Worm (Caenorhabditis elegans): Measurements from ENCODE around the gene bus-12.

- no peak for TF ChIP-seq pha-4 (tag; optimal IDR thresholded peaks at IDR 0.05)
- TF ChIP-seq aptf-2 (GFP tag; conservative IDR thresholded peaks at IDR 0.05): no peak
- no peak for TF ChIP-seq ama-1 (optimal IDR thresholded peaks at IDR 0.05)
- TF ChIP-seq ama-1 (GFP tag; optimal IDR thresholded peaks at IDR 0.05): no peak
- TF ChIP-seq unc-62 (GFP tag; optimal IDR thresholded peaks at IDR 0.05): no peak
- no peak for TF ChIP-seq dpl-1 (GFP tag; optimal IDR thresholded peaks at IDR 0.05)
- TF ChIP-seq unc-130 (GFP tag; optimal IDR thresholded peaks at IDR 0.05): no peak
Measured at ce11 chrIV:13221657-13222056, 34.3 kb upstream of the bus-12 start, which contains the start of gene C48D1.5.

Data from whole organism, young adult.